Worm (Caenorhabditis elegans): ENCODE measurements around the gene ets-6.

Gene ets-6

ce11 chrV:7580378-7580777 lies at the start of gene ets-6:
Gene ets-6 (minus strand): TSS chrV:7580546.
- TF ChIP-seq ham-2 (GFP tag; optimal IDR thresholded peaks at IDR 0.05) = no peak
- TF ChIP-seq elt-1 (tag; optimal IDR thresholded peaks at IDR 0.05; ENCODE audit: borderline replicate concordance, insufficient read depth) = no peak
- no peak for TF ChIP-seq sem-2 (GFP tag; optimal IDR thresholded peaks at IDR 0.05)
- TF ChIP-seq mep-1 (tag; optimal IDR thresholded peaks at IDR 0.05) = peak; percentile 53
- no peak for TF ChIP-seq zip-8 (tag; optimal IDR thresholded peaks at IDR 0.05)
- TF ChIP-seq hlh-1 (tag; optimal IDR thresholded peaks at IDR 0.05) = no peak
- no peak for TF ChIP-seq blmp-1 (tag; optimal IDR thresholded peaks at IDR 0.05)
- TF ChIP-seq flh-1 (GFP tag; optimal IDR thresholded peaks at IDR 0.05) = no peak
- TF ChIP-seq lsy-2 (tag; optimal IDR thresholded peaks at IDR 0.05) = no peak
- TF ChIP-seq cnd-1 (tag; optimal IDR thresholded peaks at IDR 0.05) = no peak
- TF ChIP-seq snpc-4 (tag; optimal IDR thresholded peaks at IDR 0.05) = no peak
- TF ChIP-seq nhr-76 (tag; optimal IDR thresholded peaks at IDR 0.05) = no peak
- no peak for TF ChIP-seq mls-2 (tag; optimal IDR thresholded peaks at IDR 0.05)
- no peak for TF ChIP-seq unc-39 (tag; optimal IDR thresholded peaks at IDR 0.05)
- no peak for TF ChIP-seq lin-13 (tag; optimal IDR thresholded peaks at IDR 0.05)
- no peak for TF ChIP-seq lin-32 (GFP tag; optimal IDR thresholded peaks at IDR 0.05)
- no peak for TF ChIP-seq ztf-11 (tag; optimal IDR thresholded peaks at IDR 0.05)
- TF ChIP-seq ceh-83 (GFP tag; optimal IDR thresholded peaks at IDR 0.05) = no peak
- peak; percentile 47 for TF ChIP-seq pha-4 (tag; optimal IDR thresholded peaks at IDR 0.05)
- TF ChIP-seq drap-1 (GFP tag; optimal IDR thresholded peaks at IDR 0.05) = no peak
- TF ChIP-seq ces-1 (GFP tag; optimal IDR thresholded peaks at IDR 0.05) = peak; percentile 48
- TF ChIP-seq elt-3 (tag; optimal IDR thresholded peaks at IDR 0.05) = no peak
- peak; percentile 30 for TF ChIP-seq nhr-237 (tag; optimal IDR thresholded peaks at IDR 0.05)
- no peak for TF ChIP-seq nhr-12 (tag; optimal IDR thresholded peaks at IDR 0.05)

- TF ChIP-seq ham-2 (GFP tag; optimal IDR thresholded peaks at IDR 0.05) = no peak
- TF ChIP-seq unc-120 (tag; optimal IDR thresholded peaks at IDR 0.05; ENCODE audit: poor library complexity, severe bottlenecking) = no peak
- TF ChIP-seq lsy-2 (tag; optimal IDR thresholded peaks at IDR 0.05) = no peak
- TF ChIP-seq sem-2 (GFP tag; optimal IDR thresholded peaks at IDR 0.05) = no peak
- TF ChIP-seq bed-3 (GFP tag; optimal IDR thresholded peaks at IDR 0.05) = no peak
- no peak for TF ChIP-seq nhr-28 (tag; optimal IDR thresholded peaks at IDR 0.05)
- TF ChIP-seq M03D4.4 (tag; optimal IDR thresholded peaks at IDR 0.05) = no peak
- no peak for TF ChIP-seq blmp-1 (tag; optimal IDR thresholded peaks at IDR 0.05)
- TF ChIP-seq drap-1 (GFP tag; optimal IDR thresholded peaks at IDR 0.05) = no peak
- TF ChIP-seq lin-32 (GFP tag; optimal IDR thresholded peaks at IDR 0.05) = no peak
- no peak for TF ChIP-seq zip-8 (tag; optimal IDR thresholded peaks at IDR 0.05)
These were observed 49.2 kb upstream of the ets-6 start, which contains the start of gene srd-30 for ce11 chrV:7629504-7629903. Gene srd-30 (plus strand): TSS chrV:7629804.

- no peak for TF ChIP-seq nhr-76 (tag; optimal IDR thresholded peaks at IDR 0.05)
- no peak for TF ChIP-seq sem-2 (GFP tag; optimal IDR thresholded peaks at IDR 0.05)
- TF ChIP-seq drap-1 (GFP tag; optimal IDR thresholded peaks at IDR 0.05) = no peak
- no peak for TF ChIP-seq nhr-237 (tag; optimal IDR thresholded peaks at IDR 0.05)
- no peak for TF ChIP-seq nhr-12 (tag; optimal IDR thresholded peaks at IDR 0.05)
- TF ChIP-seq ham-2 (GFP tag; optimal IDR thresholded peaks at IDR 0.05) = no peak
- no peak for TF ChIP-seq lin-13 (tag; optimal IDR thresholded peaks at IDR 0.05)
- TF ChIP-seq snpc-4 (tag; optimal IDR thresholded peaks at IDR 0.05) = no peak
- no peak for TF ChIP-seq nhr-2 (tag; optimal IDR thresholded peaks at IDR 0.05)
- no peak for TF ChIP-seq lsy-2 (tag; optimal IDR thresholded peaks at IDR 0.05)
- TF ChIP-seq pha-4 (tag; optimal IDR thresholded peaks at IDR 0.05) = no peak
- no peak for TF ChIP-seq ztf-11 (tag; optimal IDR thresholded peaks at IDR 0.05)
- TF ChIP-seq bed-3 (GFP tag; optimal IDR thresholded peaks at IDR 0.05) = no peak
These were observed 46.2 kb upstream of the ets-6 start, which contains the start of gene F07C4.6 for ce11 chrV:7626550-7626949. Gene F07C4.6 (plus strand): TSS chrV:7626850.

ce11 chrV:7624652-7625051 lies 44.3 kb upstream of the ets-6 start, which contains the start of gene grsp-4:
Gene grsp-4 (plus strand): TSS chrV:7624952.
- TF ChIP-seq lin-32 (GFP tag; optimal IDR thresholded peaks at IDR 0.05) = no peak
- no peak for TF ChIP-seq nhr-28 (tag; optimal IDR thresholded peaks at IDR 0.05)
- TF ChIP-seq ztf-11 (tag; optimal IDR thresholded peaks at IDR 0.05) = no peak
- no peak for TF ChIP-seq tbx-8 (GFP tag; optimal IDR thresholded peaks at IDR 0.05)
- no peak for TF ChIP-seq lin-13 (tag; optimal IDR thresholded peaks at IDR 0.05)
- TF ChIP-seq nhr-2 (tag; optimal IDR thresholded peaks at IDR 0.05) = no peak
- TF ChIP-seq snpc-4 (tag; optimal IDR thresholded peaks at IDR 0.05) = no peak
- TF ChIP-seq elt-3 (tag; optimal IDR thresholded peaks at IDR 0.05) = no peak
- no peak for TF ChIP-seq mab-5 (tag; optimal IDR thresholded peaks at IDR 0.05)
- TF ChIP-seq zip-8 (tag; optimal IDR thresholded peaks at IDR 0.05) = no peak

- no peak for TF ChIP-seq hlh-1 (tag; optimal IDR thresholded peaks at IDR 0.05)
- TF ChIP-seq sem-2 (GFP tag; optimal IDR thresholded peaks at IDR 0.05) = no peak
- no peak for TF ChIP-seq tbx-8 (GFP tag; optimal IDR thresholded peaks at IDR 0.05)
- no peak for TF ChIP-seq ceh-39 (tag; optimal IDR thresholded peaks at IDR 0.05)
- no peak for TF ChIP-seq nhr-12 (tag; optimal IDR thresholded peaks at IDR 0.05)
- no peak for TF ChIP-seq mab-5 (tag; optimal IDR thresholded peaks at IDR 0.05)
- no peak for TF ChIP-seq zip-8 (tag; optimal IDR thresholded peaks at IDR 0.05)
- TF ChIP-seq bed-3 (GFP tag; optimal IDR thresholded peaks at IDR 0.05) = no peak
- no peak for TF ChIP-seq ham-2 (GFP tag; optimal IDR thresholded peaks at IDR 0.05)
These were observed 43.8 kb upstream of the ets-6 start, which contains the start of gene C50E3.13 for ce11 chrV:7624152-7624551. Gene C50E3.13 (minus strand): TSS chrV:7624252.

Measured in whole organism, mixed stage, embryonic.